Worm (Caenorhabditis elegans) whole organism, late embryonic: ENCODE data around the gene tebp-2.

Source experiments
- C08G9.2 ChIP-seq: sonication (generic microtip); optimal IDR thresholded peaks from 2 replicates; lab custom pipeline; 2016; ENCODE audit warnings: mild to moderate bottlenecking, missing genetic modification characterization, moderate library complexity, missing compliant biosample characterization
- C38D4.7 ChIP-seq: fragments of 200-800 bp; sonication (Bioruptor generic); optimal IDR thresholded peaks from 2 replicates; lab custom pipeline; 2018; ENCODE audit warnings: mild to moderate bottlenecking, missing genetic modification characterization, moderate library complexity, missing compliant biosample characterization
- F13H6.1 ChIP-seq: sonication (generic microtip); optimal IDR thresholded peaks from 2 replicates; lab custom pipeline; 2016; ENCODE audit warnings: missing genetic modification characterization, missing compliant biosample characterization
- K09A11.1 ChIP-seq: sonication (generic microtip); optimal IDR thresholded peaks from 2 replicates; lab custom pipeline; 2017; ENCODE audit warnings: antibody characterized with exemption, mild to moderate bottlenecking, missing genetic modification characterization, missing compliant biosample characterization; ENCODE audit not compliant: insufficient read depth
- Y22D7AL.16 ChIP-seq: sonication (generic microtip); optimal IDR thresholded peaks from 2 replicates; lab custom pipeline; 2016; ENCODE audit warnings: missing genetic modification characterization, missing compliant biosample characterization
- ahr-1 ChIP-seq: sonication (generic microtip); optimal IDR thresholded peaks from 2 replicates; lab custom pipeline; 2016; ENCODE audit warnings: missing genetic modification characterization, missing compliant biosample characterization
- ceh-19 ChIP-seq: fragments of 200-800 bp; sonication (Bioruptor generic); optimal IDR thresholded peaks from 2 replicates; lab custom pipeline; 2018; ENCODE audit warnings: mild to moderate bottlenecking, missing genetic modification characterization, missing compliant biosample characterization
- ceh-2 ChIP-seq: sonication (generic microtip); optimal IDR thresholded peaks from 2 replicates; lab custom pipeline; 2016; ENCODE audit warnings: missing genotype, missing genetic modification characterization, missing compliant biosample characterization
- ceh-24 ChIP-seq: sonication (generic microtip); optimal IDR thresholded peaks from 2 replicates; lab custom pipeline; 2016; ENCODE audit warnings: mild to moderate bottlenecking, missing genetic modification characterization, missing compliant biosample characterization
- ceh-31 ChIP-seq: sonication (generic microtip); optimal IDR thresholded peaks from 2 replicates; lab custom pipeline; 2016; ENCODE audit warnings: missing genetic modification characterization, missing compliant biosample characterization
- ceh-34 ChIP-seq: sonication (generic microtip); optimal IDR thresholded peaks from 2 replicates; lab custom pipeline; 2016; ENCODE audit warnings: mild to moderate bottlenecking, missing genetic modification characterization, missing compliant biosample characterization
- ceh-45 ChIP-seq: fragments of 200-800 bp; sonication (Bioruptor generic); IDR thresholded peaks from 2 replicates; pipeline ENCODE4 v1.3.6; 2022; ENCODE audit warnings: missing genetic modification reagents, missing genetic modification characterization, missing compliant biosample characterization
- ceh-48 ChIP-seq: sonication (generic microtip); optimal IDR thresholded peaks from 2 replicates; lab custom pipeline; 2016; ENCODE audit warnings: missing genetic modification characterization, inconsistent platforms, missing compliant biosample characterization
- ceh-6 ChIP-seq: fragments of 200-800 bp; sonication (Bioruptor generic); optimal IDR thresholded peaks from 2 replicates; lab custom pipeline; 2018; ENCODE audit warnings: mild to moderate bottlenecking, missing genetic modification characterization, missing compliant biosample characterization
- ceh-9 ChIP-seq: sonication (generic microtip); optimal IDR thresholded peaks from 2 replicates; lab custom pipeline; 2016; ENCODE audit warnings: mild to moderate bottlenecking, missing genetic modification characterization, inconsistent platforms, missing compliant biosample characterization
- che-1 ChIP-seq: sonication (generic microtip); optimal IDR thresholded peaks from 2 replicates; lab custom pipeline; 2016; ENCODE audit warnings: mild to moderate bottlenecking, missing genetic modification characterization, missing compliant biosample characterization
- dmd-4 ChIP-seq: sonication (generic microtip); optimal IDR thresholded peaks from 2 replicates; lab custom pipeline; 2016; ENCODE audit warnings: borderline replicate concordance, missing genetic modification characterization, missing compliant biosample characterization
- dve-1 ChIP-seq: sonication (generic microtip); optimal IDR thresholded peaks from 2 replicates; lab custom pipeline; 2017; ENCODE audit warnings: antibody characterized with exemption, mild to moderate bottlenecking, missing genetic modification characterization, missing compliant biosample characterization
- elt-2 ChIP-seq: sonication (generic microtip); optimal IDR thresholded peaks from 2 replicates; lab custom pipeline; 2016; ENCODE audit warnings: missing genetic modification reagents, missing genetic modification characterization, missing compliant biosample characterization
- elt-4 ChIP-seq: sonication (generic microtip); optimal IDR thresholded peaks from 2 replicates; lab custom pipeline; 2016; ENCODE audit warnings: missing genetic modification characterization, missing compliant biosample characterization
- ets-4 ChIP-seq: sonication (generic microtip); optimal IDR thresholded peaks from 2 replicates; lab custom pipeline; 2016; ENCODE audit warnings: missing genetic modification characterization, missing compliant biosample characterization
- gmeb-2 ChIP-seq: sonication (generic microtip); optimal IDR thresholded peaks from 2 replicates; lab custom pipeline; 2016; ENCODE audit warnings: missing genetic modification characterization, inconsistent platforms, missing compliant biosample characterization
- hlh-13 ChIP-seq: fragments of 200-800 bp; sonication (Bioruptor generic); optimal IDR thresholded peaks from 2 replicates; lab custom pipeline; 2018; ENCODE audit warnings: mild to moderate bottlenecking, missing genetic modification characterization, missing compliant biosample characterization
- hlh-30 ChIP-seq: sonication (generic microtip); optimal IDR thresholded peaks from 2 replicates; lab custom pipeline; 2017; ENCODE audit warnings: antibody characterized with exemption, missing genetic modification characterization, missing compliant biosample characterization; ENCODE audit not compliant: insufficient read depth
- hlh-6 ChIP-seq: sonication (generic microtip); optimal IDR thresholded peaks from 2 replicates; lab custom pipeline; 2016; ENCODE audit warnings: missing genotype, missing genetic modification characterization, missing compliant biosample characterization
- hlh-8 ChIP-seq: sonication (generic microtip); optimal IDR thresholded peaks from 2 replicates; lab custom pipeline; 2016; ENCODE audit warnings: missing genotype, missing genetic modification characterization, missing compliant biosample characterization
- lim-6 ChIP-seq: sonication (generic microtip); optimal IDR thresholded peaks from 2 replicates; lab custom pipeline; 2016; ENCODE audit warnings: missing genetic modification characterization, missing compliant biosample characterization
- lin-11 ChIP-seq: fragments of 200-800 bp; sonication (Bioruptor generic); optimal IDR thresholded peaks from 2 replicates; lab custom pipeline; 2018; ENCODE audit warnings: mild to moderate bottlenecking, missing genetic modification characterization, missing compliant biosample characterization
- madf-2 ChIP-seq: sonication (generic microtip); optimal IDR thresholded peaks from 2 replicates; lab custom pipeline; 2017; ENCODE audit warnings: missing genetic modification characterization, missing compliant biosample characterization
- mec-3 ChIP-seq: sonication (generic microtip); optimal IDR thresholded peaks from 2 replicates; lab custom pipeline; 2016; ENCODE audit warnings: borderline replicate concordance, missing genetic modification characterization, missing compliant biosample characterization
- nfya-1 ChIP-seq: sonication (generic microtip); optimal IDR thresholded peaks from 2 replicates; lab custom pipeline; 2017; ENCODE audit warnings: missing genetic modification characterization, mild to moderate bottlenecking, missing compliant biosample characterization, antibody characterized with exemption, moderate library complexity
- nhr-11 ChIP-seq: fragments of 150-350 bp; optimal IDR thresholded peaks from 2 replicates; lab custom pipeline; 2014; ENCODE audit warnings: missing biosample characterization, missing genetic modification characterization
- nhr-232 ChIP-seq: sonication (generic microtip); optimal IDR thresholded peaks from 2 replicates; lab custom pipeline; 2016; ENCODE audit warnings: missing genetic modification characterization, missing compliant biosample characterization
- npax-4 ChIP-seq: sonication (generic microtip); optimal IDR thresholded peaks from 2 replicates; lab custom pipeline; 2016; ENCODE audit warnings: missing genetic modification characterization, missing compliant biosample characterization
- odd-2 ChIP-seq: sonication (generic microtip); optimal IDR thresholded peaks from 2 replicates; lab custom pipeline; 2017; ENCODE audit warnings: antibody characterized with exemption, mild to moderate bottlenecking, missing genetic modification characterization, missing compliant biosample characterization
- pag-3 ChIP-seq: sonication (generic microtip); optimal IDR thresholded peaks from 2 replicates; lab custom pipeline; 2016; ENCODE audit warnings: missing compliant biosample characterization, missing genetic modification characterization, borderline replicate concordance
- pat-9 ChIP-seq: fragments of 200-800 bp; sonication (Bioruptor generic); optimal IDR thresholded peaks from 2 replicates; lab custom pipeline; 2018; ENCODE audit warnings: mild to moderate bottlenecking, missing genetic modification characterization, moderate library complexity, missing compliant biosample characterization
- pax-1 ChIP-seq: fragments of 150-350 bp; optimal IDR thresholded peaks from 2 replicates; lab custom pipeline; 2014; ENCODE audit warnings: missing biosample characterization, missing genetic modification characterization
- pha-2 ChIP-seq: sonication (generic microtip); optimal IDR thresholded peaks from 2 replicates; lab custom pipeline; 2017; ENCODE audit warnings: mild to moderate bottlenecking, missing genetic modification characterization, missing compliant biosample characterization
- pha-4 ChIP-seq: fragments of 150-350 bp; optimal IDR thresholded peaks from 2 replicates; lab custom pipeline; 2018; ENCODE audit warnings: missing biosample characterization, missing genetic modification reagents, missing genetic modification characterization
- pqm-1 ChIP-seq: sonication (generic microtip); optimal IDR thresholded peaks from 2 replicates; lab custom pipeline; 2016; ENCODE audit warnings: missing genetic modification characterization, missing compliant biosample characterization
- pros-1 ChIP-seq: fragments of 150-350 bp; optimal IDR thresholded peaks from 2 replicates; lab custom pipeline; 2014; ENCODE audit warnings: missing biosample characterization, missing genetic modification reagents, missing genetic modification characterization
- ref-2 ChIP-seq: sonication (generic microtip); optimal IDR thresholded peaks from 2 replicates; lab custom pipeline; 2016; ENCODE audit warnings: missing genetic modification characterization, missing compliant biosample characterization
- rnt-1 ChIP-seq: sonication (generic microtip); optimal IDR thresholded peaks from 2 replicates; lab custom pipeline; 2016; ENCODE audit warnings: missing genetic modification characterization, missing compliant biosample characterization
- sox-2 ChIP-seq: fragments of 200-800 bp; sonication (Bioruptor generic); IDR thresholded peaks from 2 replicates; pipeline ENCODE4 v1.3.6; 2022; ENCODE audit warnings: missing genetic modification reagents, missing genetic modification characterization, missing compliant biosample characterization
- tbx-2 ChIP-seq: sonication (generic microtip); optimal IDR thresholded peaks from 2 replicates; lab custom pipeline; 2016; ENCODE audit warnings: missing genetic modification characterization, missing compliant biosample characterization
- tbx-7 ChIP-seq: sonication (generic microtip); optimal IDR thresholded peaks from 2 replicates; lab custom pipeline; 2016; ENCODE audit warnings: missing genotype, missing genetic modification characterization, missing compliant biosample characterization
- unc-3 ChIP-seq, 2 experiments: fragments of 200-800 bp in 1 of 2; sonication (Bioruptor generic) in 1 of 2; sonication (generic microtip) in 1 of 2; conservative IDR thresholded peaks in 1 of 2; optimal IDR thresholded peaks in 1 of 2; 2 replicates each; pipeline versions ENCODE4 v1.3.6 to Lab custom; 2016 to 2022; ENCODE audit warnings: missing compliant biosample characterization in 2 of 2, missing genetic modification characterization in 2 of 2, missing genetic modification reagents in 1 of 2
- unc-42 ChIP-seq: sonication (generic microtip); optimal IDR thresholded peaks from 2 replicates; lab custom pipeline; 2016; ENCODE audit warnings: missing genotype, missing genetic modification characterization, missing compliant biosample characterization
- unc-55 ChIP-seq: sonication (generic microtip); optimal IDR thresholded peaks from 2 replicates; lab custom pipeline; 2017; ENCODE audit warnings: missing biosample characterization, missing genetic modification reagents, missing genetic modification characterization
- unc-86 ChIP-seq: sonication (generic microtip); optimal IDR thresholded peaks from 2 replicates; lab custom pipeline; 2016; ENCODE audit warnings: missing genetic modification characterization, missing compliant biosample characterization
- zip-5 ChIP-seq: sonication (generic microtip); optimal IDR thresholded peaks from 2 replicates; lab custom pipeline; 2016; ENCODE audit warnings: missing genetic modification characterization, missing compliant biosample characterization
- ztf-16 ChIP-seq: sonication (generic microtip); optimal IDR thresholded peaks from 2 replicates; lab custom pipeline; 2017; ENCODE audit warnings: missing genetic modification characterization, missing compliant biosample characterization

Gene tebp-2

DNA sequence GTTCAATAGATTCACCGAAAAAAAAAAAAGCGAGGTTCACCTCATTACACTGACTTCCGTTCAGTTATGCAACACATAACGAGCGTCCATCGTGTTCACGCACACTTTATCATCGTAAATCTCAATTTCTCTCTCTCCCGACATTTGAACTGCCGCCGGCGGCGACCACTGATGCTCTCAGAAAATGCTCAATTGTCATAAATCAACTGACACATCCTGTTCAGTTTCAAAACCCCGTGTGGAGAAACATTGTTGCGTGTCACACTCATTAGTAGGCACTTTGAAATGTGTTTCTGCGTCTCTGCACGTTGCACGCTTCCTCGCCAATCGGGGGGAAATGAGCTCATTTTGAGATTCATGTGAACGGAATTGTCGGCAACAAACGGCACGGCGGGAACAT, 5.6 kb upstream of the tebp-2 start:
- no peak for TF ChIP-seq lin-11 (tag; lab: Kevin White, UChicago)
- TF ChIP-seq tbx-2 (tag; lab: Kevin White, UChicago) = peak; percentile 27
- peak; percentile 96 for TF ChIP-seq unc-55 (GFP tag; lab: Kevin White, UChicago)
- no peak for TF ChIP-seq nfya-1
- no peak for TF ChIP-seq F13H6.1 (tag; lab: Kevin White, UChicago)
- no peak for TF ChIP-seq pag-3 (tag; lab: Kevin White, UChicago)
- TF ChIP-seq pha-4 (tag; lab: Kevin White, UChicago) = no peak
- no peak for TF ChIP-seq pax-1 (tag; lab: Kevin White, UChicago)
- TF ChIP-seq hlh-30 = no peak
- TF ChIP-seq unc-3 (GFP tag; conservative IDR thresholded peaks at IDR 0.05; lab: Robert Waterston, UW) = no peak
- no peak for TF ChIP-seq unc-3 (tag; optimal IDR thresholded peaks at IDR 0.05; lab: Kevin White, UChicago)
- TF ChIP-seq ceh-9 (tag; lab: Kevin White, UChicago) = no peak
- no peak for TF ChIP-seq tbx-7 (tag; lab: Kevin White, UChicago)
- no peak for TF ChIP-seq pha-2 (tag; lab: Kevin White, UChicago)
- TF ChIP-seq ceh-24 (tag; lab: Kevin White, UChicago) = no peak
- TF ChIP-seq hlh-13 (GFP tag; lab: Kevin White, UChicago) = no peak
- no peak for TF ChIP-seq ceh-48
- no peak for TF ChIP-seq ztf-16
- no peak for TF ChIP-seq dmd-4
- no peak for TF ChIP-seq che-1 (tag; lab: Kevin White, UChicago)
- TF ChIP-seq hlh-6 (tag; lab: Kevin White, UChicago) = no peak
- no peak for TF ChIP-seq zip-5 (tag; lab: Kevin White, UChicago)
- no peak for TF ChIP-seq ceh-45
- no peak for TF ChIP-seq pat-9 (tag; lab: Kevin White, UChicago)
- no peak for TF ChIP-seq gmeb-2 (tag; lab: Kevin White, UChicago)
- TF ChIP-seq K09A11.1 (tag; lab: Kevin White, UChicago) = no peak
- no peak for TF ChIP-seq C38D4.7 (GFP tag; lab: Kevin White, UChicago)
- no peak for TF ChIP-seq ref-2
- TF ChIP-seq nhr-232 (tag; lab: Kevin White, UChicago) = no peak
- TF ChIP-seq pros-1 (tag; lab: Kevin White, UChicago) = no peak
- TF ChIP-seq ceh-31 = peak; percentile 7
- TF ChIP-seq ceh-34 (tag; lab: Kevin White, UChicago) = peak; percentile 59
- no peak for TF ChIP-seq ceh-2 (tag; lab: Kevin White, UChicago)
- peak; percentile 1 for TF ChIP-seq ceh-6
- no peak for TF ChIP-seq ceh-19
- TF ChIP-seq hlh-8 (tag; lab: Kevin White, UChicago) = no peak
- no peak for TF ChIP-seq lim-6
- no peak for TF ChIP-seq pqm-1 (tag; lab: Kevin White, UChicago)
- no peak for TF ChIP-seq C08G9.2 (tag; lab: Kevin White, UChicago)
- TF ChIP-seq madf-2 (tag; lab: Kevin White, UChicago) = no peak
- TF ChIP-seq dve-1 (tag; lab: Kevin White, UChicago) = no peak
- peak; percentile 33 for TF ChIP-seq unc-42 (tag; lab: Kevin White, UChicago)
- TF ChIP-seq npax-4 (tag; lab: Kevin White, UChicago) = no peak
- TF ChIP-seq ahr-1 (tag; lab: Kevin White, UChicago) = no peak
- TF ChIP-seq ets-4 = no peak
- TF ChIP-seq nhr-11 (tag; lab: Kevin White, UChicago) = no peak
- no peak for TF ChIP-seq mec-3
- no peak for TF ChIP-seq elt-2 (tag; lab: Kevin White, UChicago)
- TF ChIP-seq rnt-1 (tag; lab: Kevin White, UChicago) = peak; percentile 43
- TF ChIP-seq sox-2 = no peak
- no peak for TF ChIP-seq odd-2
- no peak for TF ChIP-seq Y22D7AL.16 (tag; lab: Kevin White, UChicago)
- TF ChIP-seq elt-4 (tag; lab: Kevin White, UChicago) = no peak
- TF ChIP-seq unc-86 (tag; lab: Kevin White, UChicago) = no peak
